Fruit fly (Drosophila melanogaster) whole organism, embryonic: ENCODE measurements around the gene Ptpmeg2.

ENCODE experiments used
- Blimp-1 ChIP-seq: fragments of 200-800 bp; sonication (Bioruptor generic); optimal IDR thresholded peaks from 3 replicates; lab custom pipeline; 2018; ENCODE audit warnings: missing biosample characterization, missing genetic modification characterization, mild to moderate bottlenecking, moderate library complexity, missing genetic modification reagents
- CG10654 ChIP-seq: fragments of 200-800 bp; sonication (Bioruptor generic); optimal IDR thresholded peaks from 2 replicates; lab custom pipeline; 2016; ENCODE audit warnings: missing biosample characterization, missing genetic modification characterization
- CG13775 ChIP-seq: fragments of 200-800 bp; sonication (Bioruptor generic); optimal IDR thresholded peaks from 3 replicates; lab custom pipeline; 2017; ENCODE audit warnings: missing biosample characterization, mild to moderate bottlenecking, missing genetic modification characterization
- CG15514 ChIP-seq: fragments of 200-800 bp; sonication (Bioruptor generic); optimal IDR thresholded peaks from 3 replicates; lab custom pipeline; 2017; ENCODE audit warnings: missing biosample characterization, missing genetic modification characterization, mild to moderate bottlenecking, moderate library complexity, missing genetic modification reagents
- CG30403 ChIP-seq: fragments of 200-800 bp; sonication (Bioruptor generic); optimal IDR thresholded peaks from 3 replicates; lab custom pipeline; 2016; ENCODE audit warnings: missing biosample characterization, missing genetic modification characterization
- CG7372 ChIP-seq: fragments of 200-800 bp; sonication (Bioruptor generic); IDR thresholded peaks from 2 replicates; pipeline ENCODE4 v1.3.6; 2022; ENCODE audit warnings: missing biosample characterization, missing genetic modification characterization
- Drgx ChIP-seq: fragments of 200-800 bp; sonication (Bioruptor generic); IDR thresholded peaks from 2 replicates; pipeline ENCODE4 v1.3.6; 2022; ENCODE audit warnings: missing biosample characterization, missing genetic modification characterization
- Fer1 ChIP-seq: fragments of 200-800 bp; sonication (Bioruptor generic); optimal IDR thresholded peaks from 2 replicates; lab custom pipeline; 2017; ENCODE audit warnings: missing biosample characterization, mild to moderate bottlenecking, missing genetic modification characterization
- GATAe ChIP-seq: fragments of 200-800 bp; sonication (Bioruptor generic); conservative IDR thresholded peaks from 2 replicates; pipeline ENCODE4 v1.3.6; 2022; ENCODE audit warnings: missing biosample characterization, missing genetic modification characterization
- Hr51 ChIP-seq, 2 experiments: fragments of 200-800 bp; sonication (Bioruptor generic); optimal IDR thresholded peaks; 2 replicates in 1 of 2; 3 replicates in 1 of 2; lab custom pipeline; 2016 to 2018; ENCODE audit warnings: missing biosample characterization in 2 of 2, missing genetic modification characterization in 2 of 2, mild to moderate bottlenecking in 1 of 2, moderate library complexity in 1 of 2
- MTF-1 ChIP-seq: fragments of 200-800 bp; sonication (Bioruptor generic); optimal IDR thresholded peaks from 2 replicates; lab custom pipeline; 2018; ENCODE audit warnings: missing biosample characterization, mild to moderate bottlenecking, missing genetic modification characterization, borderline replicate concordance
- Med ChIP-seq: fragments of 200-800 bp; sonication (Bioruptor generic); peaks from one replicate; lab custom pipeline; 2016; ENCODE audit warnings: missing biosample characterization, missing genetic modification characterization, mild to moderate bottlenecking, inconsistent platforms, moderate library complexity
- NK7.1 ChIP-seq: fragments of 200-800 bp; sonication (Bioruptor generic); optimal IDR thresholded peaks from 3 replicates; lab custom pipeline; 2016; ENCODE audit warnings: missing biosample characterization, missing genetic modification characterization
- Ssrp ChIP-seq: fragments of 200-800 bp; sonication (Bioruptor generic); optimal IDR thresholded peaks from 2 replicates; lab custom pipeline; 2018; ENCODE audit warnings: missing biosample characterization, mild to moderate bottlenecking, missing genetic modification characterization, moderate library complexity
- Xbp1 ChIP-seq: fragments of 200-800 bp; sonication (Bioruptor generic); optimal IDR thresholded peaks from 3 replicates; lab custom pipeline; 2016; ENCODE audit warnings: missing biosample characterization, mild to moderate bottlenecking, missing genetic modification characterization
- ac ChIP-seq: fragments of 200-800 bp; sonication (Bioruptor generic); optimal IDR thresholded peaks from 3 replicates; lab custom pipeline; 2017; ENCODE audit warnings: missing biosample characterization, mild to moderate bottlenecking, missing genetic modification characterization
- ase ChIP-seq: fragments of 200-800 bp; sonication (Bioruptor generic); IDR thresholded peaks from 3 replicates; pipeline ENCODE4 v1.3.6; 2022; ENCODE audit warnings: missing biosample characterization, missing genetic modification characterization
- crc ChIP-seq: fragments of 200-800 bp; sonication (Bioruptor generic); optimal IDR thresholded peaks from 2 replicates; lab custom pipeline; 2016; ENCODE audit warnings: missing biosample characterization, missing genetic modification characterization
- crol ChIP-seq: fragments of 200-800 bp; sonication (Bioruptor generic); IDR thresholded peaks from 2 replicates; pipeline ENCODE4 v1.3.6; 2022; ENCODE audit warnings: missing biosample characterization, missing genetic modification characterization
- ems ChIP-seq: fragments of 200-800 bp; sonication (Bioruptor generic); optimal IDR thresholded peaks from 3 replicates; lab custom pipeline; 2016; ENCODE audit warnings: missing biosample characterization, missing genetic modification characterization
- fd64A ChIP-seq: fragments of 200-800 bp; sonication (Bioruptor generic); optimal IDR thresholded peaks from 3 replicates; lab custom pipeline; 2018; ENCODE audit warnings: missing biosample characterization, mild to moderate bottlenecking, missing genetic modification characterization
- fu2 ChIP-seq: fragments of 200-800 bp; sonication (Bioruptor generic); optimal IDR thresholded peaks from 2 replicates; lab custom pipeline; 2016; ENCODE audit warnings: missing biosample characterization, missing genetic modification characterization
- gsb-n ChIP-seq: fragments of 200-800 bp; sonication (Bioruptor generic); optimal IDR thresholded peaks from 3 replicates; lab custom pipeline; 2018; ENCODE audit warnings: missing biosample characterization, mild to moderate bottlenecking, missing genetic modification characterization
- hkb ChIP-seq, 2 experiments: fragments of 200-800 bp in 1 of 2; fragments of >200 bp in 1 of 2; sonication (Bioruptor generic) in 1 of 2; IDR thresholded peaks in 1 of 2; optimal IDR thresholded peaks in 1 of 2; 2 replicates each; pipeline versions ENCODE4 v1.3.6 to Lab custom; 2017 to 2022; ENCODE audit warnings: missing biosample characterization in 1 of 2, missing genetic modification characterization in 1 of 2
- mirr ChIP-seq: fragments of 200-800 bp; sonication (Bioruptor generic); optimal IDR thresholded peaks from 3 replicates; lab custom pipeline; 2018; ENCODE audit warnings: missing biosample characterization, mild to moderate bottlenecking, missing genetic modification characterization
- repo ChIP-seq: fragments of 200-800 bp; sonication (Bioruptor generic); optimal IDR thresholded peaks from 2 replicates; lab custom pipeline; 2016; ENCODE audit warnings: missing biosample characterization, missing genetic modification characterization
- schlank ChIP-seq: fragments of 200-800 bp; sonication (Bioruptor generic); optimal IDR thresholded peaks from 2 replicates; lab custom pipeline; 2018; ENCODE audit warnings: missing biosample characterization, mild to moderate bottlenecking, missing genetic modification characterization
- shn ChIP-seq: fragments of 200-800 bp; sonication (Bioruptor generic); optimal IDR thresholded peaks from 3 replicates; lab custom pipeline; 2016; ENCODE audit warnings: missing biosample characterization, missing genetic modification characterization
- sr ChIP-seq: fragments of 200-800 bp; sonication (Bioruptor generic); IDR thresholded peaks from 3 replicates; pipeline ENCODE4 v1.3.6; 2022; ENCODE audit warnings: missing biosample characterization, missing genetic modification characterization
- unc-4 ChIP-seq: fragments of 200-800 bp; sonication (Bioruptor generic); IDR thresholded peaks from 2 replicates; pipeline ENCODE4 v1.3.6; 2022; ENCODE audit warnings: missing biosample characterization, missing genetic modification characterization; ENCODE audit not compliant: partially characterized antibody

The Ptpmeg2 gene

dm6 chrX:9576504-9577337, 82.2 kb downstream of the Ptpmeg2 start (continued):
- TF ChIP-seq schlank (tag; lab: Kevin White, UChicago) (no peak), Hr51 (GFP tag; optimal IDR thresholded peaks at IDR 0.05; lab: Kevin White, UChicago) (no peak), ems (GFP tag; lab: Kevin White, UChicago) (no peak), shn (GFP tag; lab: Kevin White, UChicago) (no peak), crc (GFP tag; lab: Kevin White, UChicago) (no peak), CG7372 (GFP tag; lab: Robert Waterston, UW) (no peak), repo (GFP tag; lab: Kevin White, UChicago) (no peak), NK7.1 (no peak), Drgx (no peak), Blimp-1 (GFP tag; lab: Kevin White, UChicago) (peak; percentile 75), ac (GFP tag; lab: Kevin White, UChicago) (no peak), CG15514 (GFP tag; lab: Kevin White, UChicago) (no peak), fu2 (GFP tag; lab: Kevin White, UChicago) (no peak), Med (GFP tag; lab: Kevin White, UChicago) (peak; percentile 77), CG30403 (GFP tag; lab: Kevin White, UChicago) (no peak), Ssrp (tag; lab: Kevin White, UChicago) (no peak), Xbp1 (GFP tag; lab: Kevin White, UChicago) (no peak), fd64A (no peak), sr (GFP tag; lab: Robert Waterston, UW) (0 out of 3 replicates have a peak, but pooled peaks have one; percentile 11), hkb (optimal IDR thresholded peaks at IDR 0.05; lab: Kevin White, UChicago) (no peak), hkb (GFP tag; IDR thresholded peaks at IDR 0.05; lab: Robert Waterston, UW) (no peak), ase (no peak), GATAe (GFP tag; lab: Robert Waterston, UW) (0 out of 2 replicates have a peak, but pooled peaks have one; percentile 24), crol (GFP tag; lab: Robert Waterston, UW) (peak; percentile 44; the same call in 1 of the 2 replicates), gsb-n (tag; lab: Kevin White, UChicago) (no peak), Fer1 (GFP tag; lab: Kevin White, UChicago) (no peak), CG10654 (GFP tag; lab: Kevin White, UChicago) (no peak), MTF-1 (GFP tag; lab: Kevin White, UChicago) (no peak), unc-4 (GFP tag; lab: Robert Waterston, UW) (no peak), CG13775 (GFP tag; lab: Kevin White, UChicago) (no peak), mirr (GFP tag; lab: Kevin White, UChicago) (peak; percentile 67)
